Worm (Caenorhabditis elegans) whole organism, midembryonic: Measurements from ENCODE around the gene sdc-2.

Experiments
- med-1 ChIP-seq: sonication (generic microtip); optimal IDR thresholded peaks from 2 replicates; lab custom pipeline; 2017; ENCODE audit warnings: missing genetic modification characterization, mild to moderate bottlenecking, missing compliant biosample characterization, antibody characterized with exemption, missing genetic modification reagents; ENCODE audit not compliant: insufficient read depth
- ref-1 ChIP-seq: fragments of 200-800 bp; sonication (Bioruptor generic); conservative IDR thresholded peaks from 2 replicates; pipeline ENCODE4 v1.3.6; 2022; ENCODE audit warnings: missing genetic modification reagents, missing genetic modification characterization, missing compliant biosample characterization
- tab-1 ChIP-seq: fragments of 200-800 bp; sonication (Bioruptor generic); IDR thresholded peaks from 2 replicates; pipeline ENCODE4 v1.3.6; 2022; ENCODE audit warnings: missing genetic modification characterization, missing compliant biosample characterization

DNA sequence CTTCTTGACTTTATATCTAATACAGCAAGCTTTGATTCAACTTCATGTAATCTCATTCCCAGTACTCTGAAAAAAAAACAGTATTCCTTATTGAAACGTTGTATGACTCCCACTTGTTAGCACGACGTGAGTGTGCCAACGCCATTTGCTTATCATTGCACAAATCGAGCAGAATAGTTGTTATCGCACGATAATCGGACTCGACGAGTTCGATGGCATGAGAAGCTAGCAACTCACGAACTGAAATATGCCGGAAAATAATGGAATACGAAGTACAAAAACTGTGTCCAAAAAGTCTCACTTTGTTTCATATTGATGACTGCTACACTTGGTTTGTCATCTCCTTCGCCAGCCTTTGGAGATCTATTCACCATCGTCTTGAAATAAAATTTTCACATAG lies 13.0 kb upstream of the sdc-2 start:
- TF ChIP-seq ref-1 (GFP tag; lab: Robert Waterston, UW) (no peak), med-1 (GFP tag; lab: Kevin White, UChicago) (no peak), tab-1 (no peak)
